Fruit fly (Drosophila melanogaster) whole organism, embryonic: Measurements from ENCODE around the gene Pat1.
A peak's percentile ranks its signal among the peaks of the same experiment; 100 is the strongest.

Experiments used
- Adf1 ChIP-seq: fragments of 200-800 bp; sonication (Bioruptor generic); IDR thresholded peaks from 2 replicates; pipeline ENCODE4 v1.3.6; 2022; ENCODE audit warnings: missing biosample characterization, missing genetic modification characterization
- CG10979 ChIP-seq: fragments of 200-800 bp; sonication (Bioruptor generic); optimal IDR thresholded peaks from 2 replicates; lab custom pipeline; 2018; ENCODE audit warnings: missing biosample characterization, mild to moderate bottlenecking, missing genetic modification characterization, moderate library complexity
- CG11504 ChIP-seq: fragments of 200-800 bp; sonication (Bioruptor generic); optimal IDR thresholded peaks from 3 replicates; lab custom pipeline; 2019; ENCODE audit warnings: missing biosample characterization, mild to moderate bottlenecking, missing genetic modification characterization, moderate library complexity
- CG1233 ChIP-seq: fragments of 200-800 bp; sonication (Bioruptor generic); optimal IDR thresholded peaks from 4 replicates; lab custom pipeline; 2018; ENCODE audit warnings: missing biosample characterization, mild to moderate bottlenecking, missing genetic modification characterization
- CG12391 ChIP-seq: fragments of 200-800 bp; sonication (Bioruptor generic); optimal IDR thresholded peaks from 3 replicates; lab custom pipeline; 2018; ENCODE audit warnings: missing biosample characterization, mild to moderate bottlenecking, missing genetic modification characterization, moderate library complexity
- CG13424 ChIP-seq: fragments of 200-800 bp; sonication (Bioruptor generic); optimal IDR thresholded peaks from 2 replicates; lab custom pipeline; 2019; ENCODE audit warnings: missing biosample characterization, mild to moderate bottlenecking, missing genetic modification characterization, moderate library complexity
- CG14014 ChIP-seq: fragments of 200-800 bp; sonication (Bioruptor generic); IDR thresholded peaks from 2 replicates; pipeline ENCODE4 v1.3.6; 2022; ENCODE audit warnings: missing biosample characterization, missing genetic modification characterization
- CG14710 ChIP-seq: fragments of 200-800 bp; sonication (Bioruptor generic); optimal IDR thresholded peaks from 3 replicates; lab custom pipeline; 2019; ENCODE audit warnings: missing biosample characterization, mild to moderate bottlenecking, missing genetic modification characterization, moderate library complexity
- CG17361 ChIP-seq: fragments of 200-800 bp; sonication (Bioruptor generic); IDR thresholded peaks from 3 replicates; pipeline ENCODE4 v1.3.6; 2022; ENCODE audit warnings: missing biosample characterization, missing genetic modification characterization
- CG17802 ChIP-seq: fragments of 200-800 bp; sonication (Bioruptor generic); optimal IDR thresholded peaks from 2 replicates; lab custom pipeline; 2018; ENCODE audit warnings: missing biosample characterization, mild to moderate bottlenecking, missing genetic modification characterization, moderate library complexity
- CG18599 ChIP-seq: fragments of 200-800 bp; sonication (Bioruptor generic); optimal IDR thresholded peaks from 3 replicates; lab custom pipeline; 2017; ENCODE audit warnings: missing biosample characterization, missing genetic modification characterization, mild to moderate bottlenecking, moderate library complexity, missing genetic modification reagents
- CG32532 ChIP-seq: fragments of 200-800 bp; sonication (Bioruptor generic); IDR thresholded peaks from 2 replicates; pipeline ENCODE4 v1.3.6; 2022; ENCODE audit warnings: missing biosample characterization, missing genetic modification characterization
- CG33557 ChIP-seq: fragments of 200-800 bp; sonication (Bioruptor generic); optimal IDR thresholded peaks from 2 replicates; lab custom pipeline; 2019; ENCODE audit warnings: missing biosample characterization, mild to moderate bottlenecking, missing genetic modification characterization, moderate library complexity
- CG4730 ChIP-seq: fragments of 200-800 bp; sonication (Bioruptor generic); IDR thresholded peaks from 2 replicates; pipeline ENCODE4 v1.3.6; 2022; ENCODE audit warnings: missing biosample characterization, missing genetic modification characterization
- CG4820 ChIP-seq: fragments of 200-800 bp; sonication (Bioruptor generic); optimal IDR thresholded peaks from 3 replicates; lab custom pipeline; 2016; ENCODE audit warnings: missing biosample characterization, missing genetic modification characterization
- CG6683 ChIP-seq: fragments of 200-800 bp; sonication (Bioruptor generic); optimal IDR thresholded peaks from 2 replicates; lab custom pipeline; 2017; ENCODE audit warnings: missing biosample characterization, mild to moderate bottlenecking, missing genetic modification characterization, missing genetic modification reagents
- CG7745 ChIP-seq: fragments of 200-800 bp; sonication (Bioruptor generic); optimal IDR thresholded peaks from 2 replicates; lab custom pipeline; 2018; ENCODE audit warnings: missing biosample characterization, mild to moderate bottlenecking, missing genetic modification characterization, moderate library complexity
- CG7786 ChIP-seq: fragments of 200-800 bp; sonication (Bioruptor generic); optimal IDR thresholded peaks from 2 replicates; lab custom pipeline; 2016; ENCODE audit warnings: missing biosample characterization, missing genetic modification characterization
- CG8359 ChIP-seq: fragments of 200-800 bp; sonication (Bioruptor generic); optimal IDR thresholded peaks from 2 replicates; lab custom pipeline; 2017; ENCODE audit warnings: missing biosample characterization, mild to moderate bottlenecking, missing genetic modification characterization, borderline replicate concordance
- CoRest ChIP-seq: fragments of 200-800 bp; sonication (Bioruptor generic); optimal IDR thresholded peaks from 3 replicates; lab custom pipeline; 2018; ENCODE audit warnings: missing biosample characterization, mild to moderate bottlenecking, missing genetic modification characterization, moderate library complexity
- D ChIP-seq, 2 experiments: fragments of 200-800 bp in 1 of 2; fragments of >200 bp in 1 of 2; sonication (Bioruptor generic) in 1 of 2; optimal IDR thresholded peaks; 2 replicates in 1 of 2; 3 replicates in 1 of 2; lab custom pipeline; 2017; ENCODE audit warnings: mild to moderate bottlenecking in 1 of 2, missing biosample characterization in 1 of 2, missing genetic modification characterization in 1 of 2, missing genetic modification reagents in 1 of 2
- Drgx ChIP-seq: fragments of 200-800 bp; sonication (Bioruptor generic); IDR thresholded peaks from 2 replicates; pipeline ENCODE4 v1.3.6; 2022; ENCODE audit warnings: missing biosample characterization, missing genetic modification characterization
- HLH4C ChIP-seq: fragments of 200-800 bp; sonication (Bioruptor generic); IDR thresholded peaks from 3 replicates; pipeline ENCODE4 v1.3.6; 2022; ENCODE audit warnings: missing biosample characterization, missing genetic modification characterization; ENCODE audit not compliant: partially characterized antibody
- Hand ChIP-seq: fragments of 200-800 bp; sonication (Bioruptor generic); optimal IDR thresholded peaks from 2 replicates; lab custom pipeline; 2017; ENCODE audit warnings: mild to moderate bottlenecking, missing biosample characterization, missing genetic modification reagents, missing genetic modification characterization
- Med ChIP-seq: fragments of 200-800 bp; sonication (Bioruptor generic); peaks from one replicate; lab custom pipeline; 2016; ENCODE audit warnings: missing biosample characterization, missing genetic modification characterization, mild to moderate bottlenecking, inconsistent platforms, moderate library complexity
- NFAT ChIP-seq: fragments of 200-800 bp; sonication (Bioruptor generic); IDR thresholded peaks from 2 replicates; pipeline ENCODE4 v1.3.6; 2022; ENCODE audit warnings: missing biosample characterization, missing genetic modification characterization
- Nf-YB ChIP-seq: fragments of 200-800 bp; sonication (Bioruptor generic); optimal IDR thresholded peaks from 3 replicates; lab custom pipeline; 2019; ENCODE audit warnings: missing biosample characterization, mild to moderate bottlenecking, missing genetic modification characterization, moderate library complexity
- Rx ChIP-seq: fragments of 200-800 bp; sonication (Bioruptor generic); IDR thresholded peaks from 2 replicates; pipeline ENCODE4 v1.3.6; 2022; ENCODE audit warnings: missing biosample characterization, missing genetic modification characterization
- Sin3A ChIP-seq: fragments of >200 bp; optimal IDR thresholded peaks from 2 replicates; lab custom pipeline; 2018
- Six4 ChIP-seq: fragments of 200-800 bp; sonication (Bioruptor generic); optimal IDR thresholded peaks from 2 replicates; lab custom pipeline; 2016; ENCODE audit warnings: missing biosample characterization, missing genetic modification characterization
- Spps ChIP-seq: fragments of 200-800 bp; sonication (Bioruptor generic); optimal IDR thresholded peaks from 2 replicates; lab custom pipeline; 2018; ENCODE audit warnings: missing biosample characterization, mild to moderate bottlenecking, missing genetic modification characterization
- Xrp1 ChIP-seq: fragments of 200-800 bp; sonication (Bioruptor generic); IDR thresholded peaks from 2 replicates; pipeline ENCODE4 v1.3.6; 2022; ENCODE audit warnings: missing biosample characterization, missing genetic modification characterization
- aop ChIP-seq: fragments of 200-800 bp; sonication (Bioruptor generic); IDR thresholded peaks from 2 replicates; pipeline ENCODE4 v1.3.6; 2022; ENCODE audit warnings: missing biosample characterization, missing genetic modification characterization
- ara ChIP-seq: fragments of 200-800 bp; sonication (Bioruptor generic); IDR thresholded peaks from 2 replicates; pipeline ENCODE4 v1.3.6; 2022; ENCODE audit warnings: missing biosample characterization, missing genetic modification characterization
- dati ChIP-seq: fragments of 200-800 bp; sonication (Bioruptor generic); IDR thresholded peaks from 2 replicates; pipeline ENCODE4 v1.3.6; 2022; ENCODE audit warnings: missing biosample characterization, missing genetic modification characterization
- dimm ChIP-seq: fragments of 200-800 bp; sonication (Bioruptor generic); IDR thresholded peaks from 2 replicates; pipeline ENCODE4 v1.3.6; 2022; ENCODE audit warnings: missing biosample characterization, missing genetic modification characterization
- dmrt99B ChIP-seq: fragments of 200-800 bp; sonication (Bioruptor generic); optimal IDR thresholded peaks from 2 replicates; lab custom pipeline; 2018; ENCODE audit warnings: missing biosample characterization, mild to moderate bottlenecking, missing genetic modification characterization, moderate library complexity
- ems ChIP-seq: fragments of 200-800 bp; sonication (Bioruptor generic); optimal IDR thresholded peaks from 3 replicates; lab custom pipeline; 2016; ENCODE audit warnings: missing biosample characterization, missing genetic modification characterization
- esg ChIP-seq: fragments of 200-800 bp; sonication (Bioruptor generic); conservative IDR thresholded peaks from 2 replicates; pipeline ENCODE4 v1.3.6; 2022; ENCODE audit warnings: missing biosample characterization, missing genetic modification characterization
- grau ChIP-seq: fragments of 200-800 bp; optimal IDR thresholded peaks from 3 replicates; lab custom pipeline; 2019; ENCODE audit warnings: missing biosample characterization, mild to moderate bottlenecking, missing genetic modification characterization, moderate library complexity
- ind ChIP-seq: fragments of 200-800 bp; sonication (Bioruptor generic); optimal IDR thresholded peaks from 3 replicates; lab custom pipeline; 2016; ENCODE audit warnings: missing biosample characterization, missing genetic modification characterization
- nmo ChIP-seq: fragments of 200-800 bp; sonication (Bioruptor generic); optimal IDR thresholded peaks from 2 replicates; lab custom pipeline; 2018; ENCODE audit warnings: missing biosample characterization, mild to moderate bottlenecking, missing genetic modification characterization, moderate library complexity
- org-1 ChIP-seq: fragments of 200-800 bp; sonication (Bioruptor generic); optimal IDR thresholded peaks from 2 replicates; lab custom pipeline; 2017; ENCODE audit warnings: missing biosample characterization, missing genetic modification characterization
- phol ChIP-seq: fragments of 200-800 bp; sonication (Bioruptor generic); optimal IDR thresholded peaks from 3 replicates; lab custom pipeline; 2018; ENCODE audit warnings: missing biosample characterization, mild to moderate bottlenecking, missing genetic modification characterization, moderate library complexity
- row ChIP-seq: fragments of 200-800 bp; sonication (Bioruptor generic); IDR thresholded peaks from 3 replicates; pipeline ENCODE4 v1.3.6; 2022; ENCODE audit warnings: missing biosample characterization, missing genetic modification characterization
- schlank ChIP-seq: fragments of 200-800 bp; sonication (Bioruptor generic); optimal IDR thresholded peaks from 2 replicates; lab custom pipeline; 2018; ENCODE audit warnings: missing biosample characterization, mild to moderate bottlenecking, missing genetic modification characterization
- sisA ChIP-seq: fragments of 200-800 bp; sonication (Bioruptor generic); IDR thresholded peaks from 2 replicates; pipeline ENCODE4 v1.3.6; 2022; ENCODE audit warnings: missing biosample characterization, missing genetic modification characterization
- sqz ChIP-seq: fragments of 200-800 bp; sonication (Bioruptor generic); optimal IDR thresholded peaks from 3 replicates; lab custom pipeline; 2018; ENCODE audit warnings: missing biosample characterization, mild to moderate bottlenecking, missing genetic modification characterization

Gene Pat1

DNA sequence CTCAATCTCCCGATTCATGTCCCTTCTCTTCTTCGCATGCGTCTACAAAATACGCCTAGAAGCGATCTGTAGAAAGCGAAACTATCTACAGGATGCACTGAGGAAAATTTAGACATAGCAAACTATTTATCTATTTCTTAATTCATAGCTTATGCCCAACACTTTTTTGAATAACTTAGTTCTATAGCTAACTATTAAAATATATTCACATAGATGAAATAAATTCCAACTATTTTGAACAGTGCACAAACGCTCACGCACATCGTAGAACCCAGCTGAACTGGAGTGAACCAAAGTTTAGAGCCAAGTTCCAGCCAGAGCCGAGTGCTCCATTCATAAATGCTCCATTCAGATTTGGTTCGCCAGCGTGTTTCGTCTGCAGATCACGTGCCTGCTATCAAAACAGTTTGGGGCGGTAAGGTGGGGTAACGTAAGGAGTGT is 31.0 kb downstream of the Pat1 start (continued):
- no peak for TF ChIP-seq D (optimal IDR thresholded peaks at IDR 0.05; lab: Kevin White, UChicago)
- TF ChIP-seq D (GFP tag; optimal IDR thresholded peaks at IDR 0.05; lab: Kevin White, UChicago), result peak; percentile 42
- peak; percentile 30 for TF ChIP-seq CG1233
- TF ChIP-seq Xrp1, result peak; percentile 76
- no peak for TF ChIP-seq Sin3A
- no peak for TF ChIP-seq Hand
- TF ChIP-seq row (GFP tag; lab: Robert Waterston, UW), result peak; percentile 56
- peak; percentile 47 for TF ChIP-seq NFAT (GFP tag; lab: Robert Waterston, UW)
- no peak for TF ChIP-seq CG7786 (GFP tag; lab: Kevin White, UChicago)
- TF ChIP-seq CG18599 (GFP tag; lab: Kevin White, UChicago), result peak; percentile 61
- peak; percentile 47 for TF ChIP-seq phol (tag; lab: Kevin White, UChicago)
- no peak for TF ChIP-seq CG6683 (GFP tag; lab: Kevin White, UChicago)
- no peak for TF ChIP-seq Nf-YB (GFP tag; lab: Kevin White, UChicago)
- no peak for TF ChIP-seq HLH4C
- TF ChIP-seq dati (GFP tag; lab: Robert Waterston, UW), result 0 out of 2 replicates have a peak, but pooled peaks have one; percentile 2
- peak; percentile 31 for TF ChIP-seq CoRest
- peak; percentile 62 for TF ChIP-seq CG14014 (GFP tag; lab: Robert Waterston, UW)
- TF ChIP-seq, all 482 proteins: peak for 194

DNA sequence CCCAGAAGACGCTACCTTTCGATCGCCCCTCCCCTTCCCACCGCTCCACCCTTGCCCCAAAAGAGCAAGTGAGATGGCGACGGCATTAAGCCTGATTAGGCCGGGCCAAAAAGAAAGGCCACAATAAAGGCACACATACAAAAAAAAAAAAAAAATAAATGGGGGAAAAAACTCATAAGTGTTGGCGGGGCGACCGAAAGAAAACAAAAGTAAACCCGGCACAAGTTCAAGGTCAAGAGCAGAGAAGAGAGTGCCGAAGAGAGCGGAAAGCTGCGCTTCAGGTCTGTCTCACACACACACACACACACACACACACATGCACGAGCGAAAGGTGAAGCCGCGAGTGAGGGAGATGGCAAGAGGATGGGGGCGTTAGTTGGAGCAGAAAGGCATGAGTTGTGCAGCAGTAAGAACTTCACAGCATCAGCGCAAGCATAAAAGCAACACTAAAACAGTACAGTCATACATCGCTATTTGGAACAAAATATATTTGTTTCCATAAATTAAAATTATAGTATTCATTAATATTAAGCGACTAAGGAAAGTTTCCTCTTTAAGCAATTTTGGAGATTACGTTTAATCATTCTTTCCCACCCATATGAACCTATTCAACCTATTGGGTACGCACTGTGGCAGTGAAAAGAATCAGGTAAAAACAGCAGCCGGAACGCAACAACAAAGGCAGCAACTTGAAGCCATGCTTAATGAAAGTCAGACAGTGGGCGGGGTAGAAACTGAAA is 33.6 kb downstream of the Pat1 start:
- TF ChIP-seq Rx (GFP tag; lab: Robert Waterston, UW) (0 out of 2 replicates have a peak, but pooled peaks have one; percentile 23), nmo (GFP tag; lab: Kevin White, UChicago) (peak; percentile 69), Med (peak; percentile 51), esg (peak; percentile 34; the same call in 1 of the 2 replicates), dimm (peak; percentile 11; the same call in 1 of the 2 replicates), Xrp1 (peak; percentile 70), CG11504 (tag; lab: Kevin White, UChicago) (peak; percentile 30), Six4 (GFP tag; lab: Kevin White, UChicago) (peak; percentile 13), Spps (peak; percentile 39), ara (GFP tag; lab: Robert Waterston, UW) (peak; percentile 67; the same call in 1 of the 2 replicates), schlank (tag; lab: Kevin White, UChicago) (no peak), sisA (GFP tag; lab: Robert Waterston, UW) (0 out of 2 replicates have a peak, but pooled peaks have one; percentile 24), CG8359 (GFP tag; lab: Kevin White, UChicago) (no peak), aop (GFP tag; lab: Robert Waterston, UW) (no peak), sqz (peak; percentile 69), CG4730 (GFP tag; lab: Robert Waterston, UW) (0 out of 2 replicates have a peak, but pooled peaks have one; percentile 31), dmrt99B (tag; lab: Kevin White, UChicago) (peak; percentile 24), ems (GFP tag; lab: Kevin White, UChicago) (no peak), Drgx (GFP tag; lab: Robert Waterston, UW) (peak; percentile 46; the same call in 1 of the 2 replicates), CG4820 (GFP tag; lab: Kevin White, UChicago) (peak; percentile 29), CG17361 (GFP tag; lab: Robert Waterston, UW) (0 out of 3 replicates have a peak, but pooled peaks have one; percentile 28), org-1 (GFP tag; lab: Kevin White, UChicago) (no peak), CG7745 (tag; lab: Kevin White, UChicago) (no peak), CG10979 (peak; percentile 69), Adf1 (GFP tag; lab: Robert Waterston, UW) (no peak), CG12391 (tag; lab: Kevin White, UChicago) (peak; percentile 20), CG14710 (tag; lab: Kevin White, UChicago) (peak; percentile 45), grau (tag; lab: Kevin White, UChicago) (peak; percentile 87), CG32532 (GFP tag; lab: Robert Waterston, UW) (peak; percentile 39; the same call in 1 of the 2 replicates), CG13424 (tag; lab: Kevin White, UChicago) (peak; percentile 27), ind (peak; percentile 4), CG17802 (tag; lab: Kevin White, UChicago) (no peak), CG33557 (GFP tag; lab: Kevin White, UChicago) (peak; percentile 29)
